Fruit fly (Drosophila melanogaster): ENCODE results near the gene Rab14.

Rab14 gene

dm6 chr2L:14355033-14355851 is at the start of gene Rab14:
Gene Rab14, plus strand, starts transcription at chr2L:14355145.
- no peak for TF ChIP-seq insv (optimal IDR thresholded peaks at IDR 0.05)
- TF ChIP-seq psq (optimal IDR thresholded peaks at IDR 0.05), result no peak
- TF ChIP-seq ttk (optimal IDR thresholded peaks at IDR 0.05), result no peak
- no peak for TF ChIP-seq h (optimal IDR thresholded peaks at IDR 0.05)
- TF ChIP-seq Sin3A (optimal IDR thresholded peaks at IDR 0.05), result no peak
- TF ChIP-seq Myc (optimal IDR thresholded peaks at IDR 0.05), result no peak

- no peak for TF ChIP-seq Sin3A (optimal IDR thresholded peaks at IDR 0.05)
- TF ChIP-seq h (optimal IDR thresholded peaks at IDR 0.05), result no peak
Measured at dm6 chr2L:14307516-14307915, 47.4 kb upstream of the Rab14 start.

- no peak for TF ChIP-seq h (optimal IDR thresholded peaks at IDR 0.05)
- TF ChIP-seq insv (optimal IDR thresholded peaks at IDR 0.05), result no peak
- no peak for TF ChIP-seq psq (optimal IDR thresholded peaks at IDR 0.05)
- TF ChIP-seq Sin3A (optimal IDR thresholded peaks at IDR 0.05), result no peak
- no peak for TF ChIP-seq ttk (optimal IDR thresholded peaks at IDR 0.05)
- no peak for TF ChIP-seq Myc (optimal IDR thresholded peaks at IDR 0.05)
Measured at dm6 chr2L:14308232-14308631, 46.7 kb upstream of the Rab14 start.

dm6 chr2L:14308661-14309060 is 46.3 kb upstream of the Rab14 start:
- TF ChIP-seq Sin3A (optimal IDR thresholded peaks at IDR 0.05), result no peak
- TF ChIP-seq psq (optimal IDR thresholded peaks at IDR 0.05), result no peak
- TF ChIP-seq h (optimal IDR thresholded peaks at IDR 0.05), result no peak
- no peak for TF ChIP-seq Myc (optimal IDR thresholded peaks at IDR 0.05)

- TF ChIP-seq h (optimal IDR thresholded peaks at IDR 0.05) (no peak), insv (optimal IDR thresholded peaks at IDR 0.05) (no peak), ttk (optimal IDR thresholded peaks at IDR 0.05) (no peak), psq (optimal IDR thresholded peaks at IDR 0.05) (no peak), Sin3A (optimal IDR thresholded peaks at IDR 0.05) (no peak), Myc (optimal IDR thresholded peaks at IDR 0.05) (no peak)
Measured at dm6 chr2L:14316704-14317103, 38.2 kb upstream of the Rab14 start.

dm6 chr2L:14317992-14318391 is 37.0 kb upstream of the Rab14 start:
- no peak for TF ChIP-seq Myc (optimal IDR thresholded peaks at IDR 0.05)
- TF ChIP-seq insv (optimal IDR thresholded peaks at IDR 0.05), result no peak

dm6 chr2L:14318600-14318999 is 36.3 kb upstream of the Rab14 start:
- TF ChIP-seq h (optimal IDR thresholded peaks at IDR 0.05) (no peak), Myc (optimal IDR thresholded peaks at IDR 0.05) (no peak), insv (optimal IDR thresholded peaks at IDR 0.05) (no peak), psq (optimal IDR thresholded peaks at IDR 0.05) (no peak), ttk (optimal IDR thresholded peaks at IDR 0.05) (no peak), Sin3A (optimal IDR thresholded peaks at IDR 0.05) (no peak)

dm6 chr2L:14319005-14319404 is 35.9 kb upstream of the Rab14 start:
- TF ChIP-seq h (optimal IDR thresholded peaks at IDR 0.05) (no peak), psq (optimal IDR thresholded peaks at IDR 0.05) (no peak), insv (optimal IDR thresholded peaks at IDR 0.05) (no peak), Sin3A (optimal IDR thresholded peaks at IDR 0.05) (no peak), ttk (optimal IDR thresholded peaks at IDR 0.05) (no peak), Myc (optimal IDR thresholded peaks at IDR 0.05) (no peak)

- TF ChIP-seq ttk (optimal IDR thresholded peaks at IDR 0.05) (no peak), Myc (optimal IDR thresholded peaks at IDR 0.05) (no peak), Sin3A (optimal IDR thresholded peaks at IDR 0.05) (no peak), psq (optimal IDR thresholded peaks at IDR 0.05) (no peak), insv (optimal IDR thresholded peaks at IDR 0.05) (no peak), h (optimal IDR thresholded peaks at IDR 0.05) (no peak)
Measured at dm6 chr2L:14333965-14334364, 21.0 kb upstream of the Rab14 start, which contains the start of gene CG33090. Gene CG33090, plus strand, starts transcription at chr2L:14334158.

dm6 chr2L:14336311-14336836 is 18.6 kb upstream of the Rab14 start:
- TF ChIP-seq ttk (optimal IDR thresholded peaks at IDR 0.05) (no peak), Sin3A (optimal IDR thresholded peaks at IDR 0.05) (no peak), h (optimal IDR thresholded peaks at IDR 0.05) (no peak), psq (optimal IDR thresholded peaks at IDR 0.05) (no peak), Myc (optimal IDR thresholded peaks at IDR 0.05) (no peak), insv (optimal IDR thresholded peaks at IDR 0.05) (no peak)

- no peak for TF ChIP-seq h (optimal IDR thresholded peaks at IDR 0.05)
- no peak for TF ChIP-seq Sin3A (optimal IDR thresholded peaks at IDR 0.05)
- TF ChIP-seq insv (optimal IDR thresholded peaks at IDR 0.05), result no peak
- no peak for TF ChIP-seq ttk (optimal IDR thresholded peaks at IDR 0.05)
- TF ChIP-seq Myc (optimal IDR thresholded peaks at IDR 0.05), result no peak
- TF ChIP-seq psq (optimal IDR thresholded peaks at IDR 0.05), result no peak
Measured at dm6 chr2L:14337940-14338339, 17.0 kb upstream of the Rab14 start, which contains the start of gene CG15286. Gene CG15286, plus strand, starts transcription at chr2L:14338240.

dm6 chr2L:14340964-14341363 is 14.0 kb upstream of the Rab14 start:
- no peak for TF ChIP-seq ttk (optimal IDR thresholded peaks at IDR 0.05)

- TF ChIP-seq Myc (optimal IDR thresholded peaks at IDR 0.05) (no peak), psq (optimal IDR thresholded peaks at IDR 0.05) (no peak), Sin3A (optimal IDR thresholded peaks at IDR 0.05) (no peak), h (optimal IDR thresholded peaks at IDR 0.05) (no peak), insv (optimal IDR thresholded peaks at IDR 0.05) (no peak), ttk (optimal IDR thresholded peaks at IDR 0.05) (no peak)
Measured at dm6 chr2L:14346588-14346987, 8.4 kb upstream of the Rab14 start, which contains the start of gene Send2. Gene Send2, minus strand, starts transcription at chr2L:14346688.

Measured in Kc167 (cell line).